Fruit fly (Drosophila melanogaster): Measurements from ENCODE around the gene nab.

nab gene

DNA sequence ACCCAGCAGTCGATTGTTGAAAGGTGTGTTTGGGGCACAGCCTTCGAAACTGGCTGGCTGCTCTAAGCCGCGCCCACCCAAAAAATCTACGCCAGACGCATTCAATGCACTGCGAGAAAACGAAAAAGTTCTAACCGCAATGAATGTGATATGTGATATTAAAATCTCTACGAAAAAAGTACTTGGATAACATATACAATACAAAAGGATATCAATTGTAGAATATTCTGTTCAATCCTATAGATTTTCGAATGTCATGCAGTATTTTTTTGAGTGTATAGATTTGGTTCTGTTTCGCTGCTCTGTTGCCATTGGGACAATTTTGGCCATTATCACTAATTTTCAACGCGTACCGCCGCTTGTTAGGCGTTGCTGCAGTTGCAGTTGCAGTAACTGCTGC, 49.0 kb upstream of the nab start (continued):
- peak; percentile 34 for TF ChIP-seq CG17359 (tag; optimal IDR thresholded peaks at IDR 0.05)
- TF ChIP-seq Hmx (GFP tag; optimal IDR thresholded peaks at IDR 0.05), result no peak
- 0 out of 2 replicates have a peak, but pooled peaks have one; percentile 35 for TF ChIP-seq Rx (GFP tag; IDR thresholded peaks at IDR 0.05)
- TF ChIP-seq repo (GFP tag; optimal IDR thresholded peaks at IDR 0.05), result no peak
- no peak for TF ChIP-seq Oli (tag; optimal IDR thresholded peaks at IDR 0.05)
- no peak for TF ChIP-seq CG12236 (GFP tag; optimal IDR thresholded peaks at IDR 0.05)
- no peak for TF ChIP-seq Asciz (GFP tag; optimal IDR thresholded peaks at IDR 0.05)
- no peak for TF ChIP-seq mirr (GFP tag; optimal IDR thresholded peaks at IDR 0.05)
- TF ChIP-seq CG6254 (GFP tag; optimal IDR thresholded peaks at IDR 0.05), result no peak
- 0 out of 3 replicates have a peak, but pooled peaks have one; percentile 26 for TF ChIP-seq dysf (GFP tag; IDR thresholded peaks at IDR 0.05)
- no peak for TF ChIP-seq CG8281 (tag; optimal IDR thresholded peaks at IDR 0.05)
- no peak for TF ChIP-seq lmd (GFP tag; IDR thresholded peaks at IDR 0.05)
- TF ChIP-seq Six4 (GFP tag; optimal IDR thresholded peaks at IDR 0.05), result peak; percentile 11
- peak; percentile 23 for TF ChIP-seq CG14710 (tag; optimal IDR thresholded peaks at IDR 0.05)
- peak; percentile 23; the same call in 1 of the 2 replicates for TF ChIP-seq Ptx1 (GFP tag; IDR thresholded peaks at IDR 0.05)
- no peak for TF ChIP-seq HmgZ (tag; optimal IDR thresholded peaks at IDR 0.05)
- TF ChIP-seq sens (GFP tag), result peak; percentile 82
- no peak for TF ChIP-seq MESR4 (GFP tag; optimal IDR thresholded peaks at IDR 0.05)
- peak; percentile 74 for TF ChIP-seq Drgx (GFP tag; IDR thresholded peaks at IDR 0.05)
- TF ChIP-seq CG17829 (tag; optimal IDR thresholded peaks at IDR 0.05), result peak; percentile 44
- no peak for TF ChIP-seq H15 (GFP tag; IDR thresholded peaks at IDR 0.05)
- 0 out of 3 replicates have a peak, but pooled peaks have one; percentile 26 for TF ChIP-seq tgo (GFP tag; IDR thresholded peaks at IDR 0.05)
- no peak for TF ChIP-seq CG4854 (GFP tag; optimal IDR thresholded peaks at IDR 0.05)
- no peak for TF ChIP-seq cg (GFP tag; optimal IDR thresholded peaks at IDR 0.05)
- no peak for TF ChIP-seq chif (GFP tag; optimal IDR thresholded peaks at IDR 0.05)
- 0 out of 2 replicates have a peak, but pooled peaks have one; percentile 18 for TF ChIP-seq CG4404 (GFP tag; IDR thresholded peaks at IDR 0.05)
- no peak for TF ChIP-seq CG7357 (GFP tag; IDR thresholded peaks at IDR 0.05)
- peak; percentile 58 for TF ChIP-seq Blimp-1 (GFP tag; optimal IDR thresholded peaks at IDR 0.05)
- no peak for TF ChIP-seq CG6791 (GFP tag; IDR thresholded peaks at IDR 0.05; ENCODE audit: partially characterized antibody)
- TF ChIP-seq toy (GFP tag; IDR thresholded peaks at IDR 0.05), result no peak
- TF ChIP-seq slp2 (GFP tag; optimal IDR thresholded peaks at IDR 0.05), result no peak
- no peak for TF ChIP-seq prd (optimal IDR thresholded peaks at IDR 0.05)
- TF ChIP-seq prd (GFP tag; IDR thresholded peaks at IDR 0.05), result peak; percentile 68; the same call in 2 of the 3 replicates
- TF ChIP-seq MTF-1 (GFP tag; optimal IDR thresholded peaks at IDR 0.05; ENCODE audit: borderline replicate concordance), result no peak
- no peak for TF ChIP-seq CG10654 (GFP tag; optimal IDR thresholded peaks at IDR 0.05)
- TF ChIP-seq CG1529 (GFP tag; optimal IDR thresholded peaks at IDR 0.05), result no peak
- no peak for TF ChIP-seq CG10462 (GFP tag; optimal IDR thresholded peaks at IDR 0.05)
- TF ChIP-seq Myb (GFP tag; optimal IDR thresholded peaks at IDR 0.05), result no peak
- TF ChIP-seq CG14050 (GFP tag; IDR thresholded peaks at IDR 0.05), result no peak
- no peak for TF ChIP-seq Hr39 (optimal IDR thresholded peaks at IDR 0.05)
- TF ChIP-seq ttk (GFP tag; IDR thresholded peaks at IDR 0.05), result no peak
- no peak for TF ChIP-seq CG17912 (GFP tag; optimal IDR thresholded peaks at IDR 0.05)
- TF ChIP-seq CG4617 (GFP tag; optimal IDR thresholded peaks at IDR 0.05; ENCODE audit: borderline replicate concordance), result no peak
- no peak for TF ChIP-seq tx (GFP tag; optimal IDR thresholded peaks at IDR 0.05)
- TF ChIP-seq psq (GFP tag; optimal IDR thresholded peaks at IDR 0.05), result no peak
- peak; percentile 47 for TF ChIP-seq vvl (GFP tag; IDR thresholded peaks at IDR 0.05)
- no peak for TF ChIP-seq CoRest (tag; optimal IDR thresholded peaks at IDR 0.05)
- no peak for TF ChIP-seq pnt (GFP tag; optimal IDR thresholded peaks at IDR 0.05)
- no peak for TF ChIP-seq CG13287 (GFP tag; IDR thresholded peaks at IDR 0.05; ENCODE audit: partially characterized antibody)
- TF ChIP-seq tio (GFP tag; optimal IDR thresholded peaks at IDR 0.05), result no peak
- TF ChIP-seq CG30403 (GFP tag; optimal IDR thresholded peaks at IDR 0.05), result no peak
- no peak for TF ChIP-seq emc (GFP tag; optimal IDR thresholded peaks at IDR 0.05)
- TF ChIP-seq eyg (GFP tag; optimal IDR thresholded peaks at IDR 0.05), result no peak

Measured in whole organism, embryonic.